Worm (Caenorhabditis elegans) whole organism, early embryonic: ENCODE results near the gene Y110A2AL.7.

Experiments used
- B0310.2 ChIP-seq: sonication (generic microtip); optimal IDR thresholded peaks from 2 replicates; lab custom pipeline; 2016; ENCODE audit warnings: mild to moderate bottlenecking, missing genetic modification characterization, missing compliant biosample characterization
- ets-7 ChIP-seq: sonication (generic microtip); optimal IDR thresholded peaks from 2 replicates; lab custom pipeline; 2016; ENCODE audit warnings: missing genotype, missing genetic modification characterization, missing compliant biosample characterization
- flt-1 ChIP-seq: fragments of 200-800 bp; sonication (Bioruptor generic); IDR thresholded peaks from 2 replicates; pipeline ENCODE4 v1.3.6; 2022; ENCODE audit warnings: missing genetic modification characterization, missing compliant biosample characterization

DNA sequence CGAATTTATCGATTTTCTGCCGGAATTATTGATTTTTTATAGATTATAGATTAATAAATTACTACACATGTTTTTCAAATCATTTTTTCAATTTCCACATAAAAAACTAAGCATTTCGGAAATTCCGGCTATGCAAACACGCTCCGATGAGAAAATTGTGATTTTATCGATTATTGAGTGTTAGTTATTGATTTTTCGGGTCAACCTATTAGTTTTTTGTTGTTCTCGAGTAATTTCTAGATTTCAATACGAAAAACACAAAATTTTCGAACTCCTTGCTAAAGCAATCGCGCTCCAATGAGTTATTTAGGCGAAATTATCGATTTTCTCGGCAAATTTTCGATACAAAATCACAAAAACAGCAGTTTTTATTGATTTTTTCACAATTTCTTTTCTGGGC lies 47.6 kb downstream of the Y110A2AL.7 start:
- TF ChIP-seq B0310.2 (tag; lab: Kevin White, UChicago), result no peak
- no peak for TF ChIP-seq flt-1 (GFP tag; lab: Robert Waterston, UW)
- TF ChIP-seq ets-7 (tag; lab: Kevin White, UChicago), result no peak
